Worm (Caenorhabditis elegans): ENCODE data around the gene daf-18.

Gene daf-18

DNA sequence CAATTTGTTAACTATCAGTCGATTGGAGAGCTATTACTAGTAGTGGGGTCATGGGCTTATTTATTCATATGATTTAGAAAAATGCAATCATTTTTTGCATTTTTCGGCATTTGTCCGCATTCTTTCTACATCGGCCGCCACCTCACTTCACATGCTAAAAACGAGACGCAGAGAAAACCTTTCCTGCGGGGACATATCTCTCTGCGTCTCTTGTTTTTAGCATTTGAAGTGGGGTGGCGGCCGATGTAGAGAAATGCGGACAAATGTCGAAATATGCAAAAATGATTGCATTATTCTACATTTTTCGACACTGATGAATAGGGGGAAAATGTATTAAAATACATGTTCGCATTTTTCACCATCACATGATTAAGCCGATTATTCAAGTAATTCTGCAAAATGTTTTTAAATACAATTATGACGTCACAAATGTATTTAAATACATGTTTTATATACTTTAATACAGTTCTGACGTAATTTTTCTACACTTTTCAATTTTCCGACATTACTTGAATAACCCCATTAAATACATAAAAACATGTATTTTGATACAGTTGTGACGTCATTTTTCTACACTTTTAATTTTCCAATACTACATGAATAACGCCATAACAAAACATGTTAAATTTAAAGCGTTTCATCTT, 52.7 kb downstream of the daf-18 start:
- TF ChIP-seq lsy-2 (tag; optimal IDR thresholded peaks at IDR 0.05), result no peak
- peak; percentile 74 for TF ChIP-seq unc-55 (GFP tag; optimal IDR thresholded peaks at IDR 0.05)
- TF ChIP-seq ztf-11 (tag; optimal IDR thresholded peaks at IDR 0.05), result no peak
- TF ChIP-seq nhr-11 (tag; optimal IDR thresholded peaks at IDR 0.05), result no peak
- no peak for TF ChIP-seq ZK546.5 (tag; optimal IDR thresholded peaks at IDR 0.05)
- no peak for TF ChIP-seq gmeb-1 (tag; optimal IDR thresholded peaks at IDR 0.05)
- no peak for TF ChIP-seq nhr-77 (tag; optimal IDR thresholded peaks at IDR 0.05)
- TF ChIP-seq C34F6.9 (tag; optimal IDR thresholded peaks at IDR 0.05), result peak; percentile 11

Data from whole organism, L2 larva.